Fruit fly (Drosophila melanogaster) whole organism, embryonic: ENCODE measurements around the gene CG44428.

ENCODE experiments used
- Atf-2 ChIP-seq: fragments of 200-800 bp; sonication (Bioruptor generic); optimal IDR thresholded peaks from 2 replicates; lab custom pipeline; 2016; ENCODE audit warnings: missing biosample characterization, missing genetic modification characterization
- C15 ChIP-seq: fragments of 200-800 bp; sonication (Bioruptor generic); IDR thresholded peaks from 3 replicates; pipeline ENCODE4 v1.3.6; 2022; ENCODE audit warnings: missing biosample characterization, missing genetic modification characterization
- CG11093 ChIP-seq: fragments of 200-800 bp; sonication (Bioruptor generic); IDR thresholded peaks from 3 replicates; pipeline ENCODE4 v1.3.6; 2022; ENCODE audit warnings: missing biosample characterization, missing genetic modification characterization
- CG11247 ChIP-seq: fragments of 200-800 bp; sonication (Bioruptor generic); IDR thresholded peaks from 2 replicates; pipeline ENCODE4 v1.3.6; 2022; ENCODE audit warnings: missing biosample characterization, missing genetic modification characterization
- CG11398 ChIP-seq: fragments of 200-800 bp; sonication (Bioruptor generic); optimal IDR thresholded peaks from 2 replicates; lab custom pipeline; 2016; ENCODE audit warnings: missing biosample characterization, missing genetic modification characterization
- CG12659 ChIP-seq: fragments of 200-800 bp; sonication (Bioruptor generic); optimal IDR thresholded peaks from 3 replicates; lab custom pipeline; 2017; ENCODE audit warnings: mild to moderate bottlenecking, missing biosample characterization, missing genetic modification reagents, missing genetic modification characterization
- CG12744 ChIP-seq: fragments of 200-800 bp; sonication (Bioruptor generic); optimal IDR thresholded peaks from 2 replicates; lab custom pipeline; 2016; ENCODE audit warnings: missing biosample characterization, missing genetic modification characterization
- CG13775 ChIP-seq: fragments of 200-800 bp; sonication (Bioruptor generic); optimal IDR thresholded peaks from 3 replicates; lab custom pipeline; 2017; ENCODE audit warnings: missing biosample characterization, mild to moderate bottlenecking, missing genetic modification characterization
- CG15011 ChIP-seq: fragments of 200-800 bp; sonication (Bioruptor generic); optimal IDR thresholded peaks from 3 replicates; lab custom pipeline; 2018; ENCODE audit warnings: missing biosample characterization, mild to moderate bottlenecking, missing genetic modification characterization
- CG15514 ChIP-seq: fragments of 200-800 bp; sonication (Bioruptor generic); optimal IDR thresholded peaks from 3 replicates; lab custom pipeline; 2017; ENCODE audit warnings: missing biosample characterization, missing genetic modification characterization, mild to moderate bottlenecking, moderate library complexity, missing genetic modification reagents
- CG18011 ChIP-seq: fragments of 200-800 bp; sonication (Bioruptor generic); optimal IDR thresholded peaks from 2 replicates; lab custom pipeline; 2017; ENCODE audit warnings: missing biosample characterization, missing genetic modification characterization, mild to moderate bottlenecking, moderate library complexity, missing genotype
- CG2202 ChIP-seq: fragments of 200-800 bp; sonication (Bioruptor generic); optimal IDR thresholded peaks from 2 replicates; lab custom pipeline; 2018; ENCODE audit warnings: missing biosample characterization, mild to moderate bottlenecking, missing genetic modification characterization
- CG2889 ChIP-seq: fragments of 200-800 bp; sonication (Bioruptor generic); IDR thresholded peaks from 3 replicates; pipeline ENCODE4 v1.3.6; 2022; ENCODE audit warnings: missing biosample characterization, missing genetic modification characterization
- CG30020 ChIP-seq: fragments of 200-800 bp; optimal IDR thresholded peaks from 2 replicates; lab custom pipeline; 2019; ENCODE audit warnings: missing biosample characterization, mild to moderate bottlenecking, missing genetic modification characterization, moderate library complexity
- CG30403 ChIP-seq: fragments of 200-800 bp; sonication (Bioruptor generic); optimal IDR thresholded peaks from 3 replicates; lab custom pipeline; 2016; ENCODE audit warnings: missing biosample characterization, missing genetic modification characterization
- CG3281 ChIP-seq: fragments of 200-800 bp; sonication (Bioruptor generic); optimal IDR thresholded peaks from 3 replicates; lab custom pipeline; 2017; ENCODE audit warnings: missing biosample characterization, mild to moderate bottlenecking, missing genetic modification characterization
- CG3407 ChIP-seq: fragments of 200-800 bp; sonication (Bioruptor generic); optimal IDR thresholded peaks from 2 replicates; lab custom pipeline; 2018; ENCODE audit warnings: missing biosample characterization, mild to moderate bottlenecking, missing genetic modification characterization
- CG34224 ChIP-seq: fragments of 200-800 bp; sonication (Bioruptor generic); IDR thresholded peaks from 3 replicates; pipeline ENCODE4 v1.3.6; 2022; ENCODE audit warnings: missing biosample characterization, missing genetic modification characterization; ENCODE audit not compliant: partially characterized antibody
- CG3847 ChIP-seq: fragments of 200-800 bp; sonication (Bioruptor generic); IDR thresholded peaks from 2 replicates; pipeline ENCODE4 v1.3.6; 2022; ENCODE audit warnings: missing biosample characterization, missing genetic modification characterization
- CG3995 ChIP-seq: fragments of 200-800 bp; sonication (Bioruptor generic); optimal IDR thresholded peaks from 3 replicates; lab custom pipeline; 2016; ENCODE audit warnings: missing biosample characterization, missing genetic modification characterization
- CG4282 ChIP-seq: fragments of 200-800 bp; sonication (Bioruptor generic); optimal IDR thresholded peaks from 2 replicates; lab custom pipeline; 2016; ENCODE audit warnings: missing biosample characterization, missing genetic modification characterization
- CG4617 ChIP-seq: fragments of 200-800 bp; sonication (Bioruptor generic); optimal IDR thresholded peaks from 3 replicates; lab custom pipeline; 2016; ENCODE audit warnings: missing biosample characterization, missing genetic modification characterization, borderline replicate concordance
- CG5245 ChIP-seq: fragments of 200-800 bp; sonication (Bioruptor generic); optimal IDR thresholded peaks from 3 replicates; lab custom pipeline; 2016; ENCODE audit warnings: missing biosample characterization, missing genetic modification characterization
- CG8388 ChIP-seq: fragments of 200-800 bp; sonication (Bioruptor generic); optimal IDR thresholded peaks from 2 replicates; lab custom pipeline; 2019; ENCODE audit warnings: missing biosample characterization, mild to moderate bottlenecking, missing genetic modification characterization, moderate library complexity
- CG8944 ChIP-seq: fragments of 200-800 bp; sonication (Bioruptor generic); optimal IDR thresholded peaks from 3 replicates; lab custom pipeline; 2016; ENCODE audit warnings: missing biosample characterization, missing genetic modification characterization
- CG9817 ChIP-seq: fragments of 200-800 bp; sonication (Bioruptor generic); optimal IDR thresholded peaks from 2 replicates; lab custom pipeline; 2018; ENCODE audit warnings: missing biosample characterization, mild to moderate bottlenecking, missing genetic modification characterization, moderate library complexity
- D ChIP-seq, 2 experiments: fragments of 200-800 bp in 1 of 2; fragments of >200 bp in 1 of 2; sonication (Bioruptor generic) in 1 of 2; optimal IDR thresholded peaks; 2 replicates in 1 of 2; 3 replicates in 1 of 2; lab custom pipeline; 2017; ENCODE audit warnings: mild to moderate bottlenecking in 1 of 2, missing biosample characterization in 1 of 2, missing genetic modification characterization in 1 of 2, missing genetic modification reagents in 1 of 2
- Dfd ChIP-seq, 2 experiments: fragments of >200 bp; optimal IDR thresholded peaks; 2 replicates each; lab custom pipeline; 2017; ENCODE audit warnings: missing biosample characterization in 2 of 2, missing genetic modification characterization in 2 of 2
- E2f2 ChIP-seq: fragments of 200-800 bp; sonication (Bioruptor generic); IDR thresholded peaks from 2 replicates; pipeline ENCODE4 v1.3.6; 2022; ENCODE audit warnings: missing biosample characterization, missing genetic modification characterization
- Fer1 ChIP-seq: fragments of 200-800 bp; sonication (Bioruptor generic); optimal IDR thresholded peaks from 2 replicates; lab custom pipeline; 2017; ENCODE audit warnings: missing biosample characterization, mild to moderate bottlenecking, missing genetic modification characterization
- HLH54F ChIP-seq: fragments of 200-800 bp; sonication (Bioruptor generic); optimal IDR thresholded peaks from 3 replicates; lab custom pipeline; 2016; ENCODE audit warnings: missing biosample characterization, missing genetic modification characterization
- Hsf ChIP-seq: fragments of 200-800 bp; sonication (Bioruptor generic); optimal IDR thresholded peaks from 3 replicates; lab custom pipeline; 2016; ENCODE audit warnings: missing biosample characterization, missing genetic modification characterization
- Nf-YB ChIP-seq: fragments of 200-800 bp; sonication (Bioruptor generic); optimal IDR thresholded peaks from 3 replicates; lab custom pipeline; 2019; ENCODE audit warnings: missing biosample characterization, mild to moderate bottlenecking, missing genetic modification characterization, moderate library complexity
- aop ChIP-seq: fragments of 200-800 bp; sonication (Bioruptor generic); IDR thresholded peaks from 2 replicates; pipeline ENCODE4 v1.3.6; 2022; ENCODE audit warnings: missing biosample characterization, missing genetic modification characterization
- chinmo ChIP-seq: fragments of 200-800 bp; sonication (Bioruptor generic); IDR thresholded peaks from 4 replicates; pipeline ENCODE4 v1.3.6; 2022; ENCODE audit warnings: missing biosample characterization, missing genetic modification characterization; ENCODE audit not compliant: partially characterized antibody
- crp ChIP-seq, 2 experiments: fragments of 200-800 bp; sonication (Bioruptor generic); optimal IDR thresholded peaks; 2 replicates in 1 of 2; 3 replicates in 1 of 2; lab custom pipeline; 2017; ENCODE audit warnings: missing biosample characterization in 2 of 2, missing genetic modification characterization in 2 of 2, mild to moderate bottlenecking in 1 of 2, moderate library complexity in 1 of 2
- cwo ChIP-seq: fragments of 200-800 bp; sonication (Bioruptor generic); optimal IDR thresholded peaks from 3 replicates; lab custom pipeline; 2017; ENCODE audit warnings: missing biosample characterization, missing genetic modification characterization, mild to moderate bottlenecking, moderate library complexity, missing genetic modification reagents
- dm ChIP-seq: fragments of 200-800 bp; sonication (Bioruptor generic); optimal IDR thresholded peaks from 3 replicates; lab custom pipeline; 2016; ENCODE audit warnings: missing biosample characterization, missing genetic modification characterization
- dmrt11E ChIP-seq: fragments of 200-800 bp; sonication (Bioruptor generic); optimal IDR thresholded peaks from 3 replicates; lab custom pipeline; 2018; ENCODE audit warnings: missing biosample characterization, mild to moderate bottlenecking, missing genetic modification characterization, moderate library complexity
- gcm2 ChIP-seq: fragments of 200-800 bp; sonication (Bioruptor generic); optimal IDR thresholded peaks from 2 replicates; lab custom pipeline; 2016; ENCODE audit warnings: missing biosample characterization, missing genetic modification characterization
- hth ChIP-seq: fragments of >200 bp; optimal IDR thresholded peaks from 2 replicates; lab custom pipeline; 2017; ENCODE audit warnings: inconsistent platforms
- ind ChIP-seq: fragments of 200-800 bp; sonication (Bioruptor generic); optimal IDR thresholded peaks from 3 replicates; lab custom pipeline; 2016; ENCODE audit warnings: missing biosample characterization, missing genetic modification characterization
- lab ChIP-seq: fragments of 200-800 bp; sonication (Bioruptor generic); optimal IDR thresholded peaks from 3 replicates; lab custom pipeline; 2017; ENCODE audit warnings: missing biosample characterization, missing genetic modification characterization, mild to moderate bottlenecking, moderate library complexity, missing genetic modification reagents
- mirr ChIP-seq: fragments of 200-800 bp; sonication (Bioruptor generic); optimal IDR thresholded peaks from 3 replicates; lab custom pipeline; 2018; ENCODE audit warnings: missing biosample characterization, mild to moderate bottlenecking, missing genetic modification characterization
- nerfin-2 ChIP-seq: fragments of 200-800 bp; sonication (Bioruptor generic); IDR thresholded peaks from 2 replicates; pipeline ENCODE4 v1.3.6; 2022; ENCODE audit warnings: missing biosample characterization, missing genetic modification characterization; ENCODE audit not compliant: partially characterized antibody
- nom ChIP-seq: fragments of 200-800 bp; sonication (Bioruptor generic); optimal IDR thresholded peaks from 2 replicates; lab custom pipeline; 2017; ENCODE audit warnings: missing biosample characterization, missing genetic modification characterization, mild to moderate bottlenecking, moderate library complexity, missing genetic modification reagents
- peb ChIP-seq: fragments of 200-800 bp; sonication (Bioruptor generic); IDR thresholded peaks from 2 replicates; pipeline ENCODE4 v1.3.6; 2022; ENCODE audit warnings: missing biosample characterization, missing genetic modification characterization
- stwl ChIP-seq: fragments of 200-800 bp; sonication (Bioruptor generic); optimal IDR thresholded peaks from 3 replicates; lab custom pipeline; 2018; ENCODE audit warnings: missing biosample characterization, mild to moderate bottlenecking, missing genetic modification characterization, moderate library complexity
- tgo ChIP-seq: fragments of 200-800 bp; sonication (Bioruptor generic); IDR thresholded peaks from 3 replicates; pipeline ENCODE4 v1.3.6; 2022; ENCODE audit warnings: missing biosample characterization, missing genetic modification characterization
- tna ChIP-seq: fragments of 200-800 bp; sonication (Bioruptor generic); IDR thresholded peaks from 2 replicates; pipeline ENCODE4 v1.3.6; 2022; ENCODE audit warnings: missing biosample characterization, missing genetic modification characterization; ENCODE audit not compliant: partially characterized antibody

Gene CG44428

DNA sequence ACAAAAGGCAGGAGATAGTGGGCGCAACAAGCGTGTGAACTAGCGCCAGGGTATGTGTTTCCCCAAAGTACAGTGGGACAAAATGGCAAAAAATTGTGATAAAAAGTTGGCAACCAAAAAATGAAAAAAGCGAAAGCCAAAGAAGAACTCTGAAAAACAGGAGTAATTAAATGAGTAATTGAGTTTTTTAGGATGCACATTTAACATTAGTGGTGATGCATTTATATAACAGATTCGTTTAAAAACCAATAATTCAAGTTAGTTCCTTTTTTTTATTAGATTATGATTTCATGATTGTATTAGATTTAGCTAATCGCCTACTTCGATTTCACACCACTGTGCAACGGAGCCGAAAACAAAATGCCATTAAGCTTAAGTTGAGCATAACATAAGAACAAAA, 42.3 kb upstream of the CG44428 start (continued):
- TF ChIP-seq CG11398 (GFP tag; lab: Kevin White, UChicago) (no peak), CG4282 (GFP tag; lab: Kevin White, UChicago) (no peak), CG8944 (GFP tag; lab: Kevin White, UChicago) (peak; percentile 57), dm (GFP tag; lab: Kevin White, UChicago) (no peak), CG12659 (GFP tag; lab: Kevin White, UChicago) (peak; percentile 18), HLH54F (GFP tag; lab: Kevin White, UChicago) (peak; percentile 28), cwo (peak; percentile 24), nom (GFP tag; lab: Kevin White, UChicago) (no peak), C15 (GFP tag; lab: Robert Waterston, UW) (no peak), CG30020 (tag; lab: Kevin White, UChicago) (no peak), Atf-2 (peak; percentile 54), CG12744 (no peak), CG15011 (GFP tag; lab: Kevin White, UChicago) (peak; percentile 22), chinmo (GFP tag; lab: Robert Waterston, UW) (no peak), CG5245 (GFP tag; lab: Kevin White, UChicago) (peak; percentile 43), E2f2 (no peak), aop (GFP tag; lab: Robert Waterston, UW) (no peak), tgo (GFP tag; lab: Robert Waterston, UW) (peak; percentile 44; the same call in 2 of the 3 replicates), CG15514 (peak; percentile 35), D (optimal IDR thresholded peaks at IDR 0.05; lab: Kevin White, UChicago) (no peak), D (GFP tag; optimal IDR thresholded peaks at IDR 0.05; lab: Kevin White, UChicago) (peak; percentile 71), CG3407 (GFP tag; lab: Kevin White, UChicago) (peak; percentile 5), Dfd (GFP tag; optimal IDR thresholded peaks at IDR 0.05; lab: Kevin White, UChicago) (peak in 1 of 2 experiments; percentile 17), CG3281 (peak; percentile 58), CG9817 (peak; percentile 10), CG11247 (GFP tag; lab: Robert Waterston, UW) (no peak), peb (GFP tag; lab: Robert Waterston, UW) (no peak), lab (GFP tag; lab: Kevin White, UChicago) (peak; percentile 58), CG13775 (GFP tag; lab: Kevin White, UChicago) (peak; percentile 20), CG30403 (peak; percentile 64), dmrt11E (tag; lab: Kevin White, UChicago) (peak; percentile 53), CG3995 (GFP tag; lab: Kevin White, UChicago) (no peak), CG4617 (GFP tag; lab: Kevin White, UChicago) (no peak), hth (lab: Kevin White, UChicago) (no peak), CG3847 (GFP tag; lab: Robert Waterston, UW) (peak; percentile 32; the same call in 1 of the 2 replicates), CG2202 (tag; lab: Kevin White, UChicago) (no peak), stwl (tag; lab: Kevin White, UChicago) (no peak), gcm2 (GFP tag; lab: Kevin White, UChicago) (no peak), CG34224 (no peak), ind (peak; percentile 49), Hsf (GFP tag; lab: Kevin White, UChicago) (peak; percentile 59), Fer1 (GFP tag; lab: Kevin White, UChicago) (peak; percentile 70), CG8388 (peak; percentile 68), crp (GFP tag; optimal IDR thresholded peaks at IDR 0.05; lab: Kevin White, UChicago) (no peak), tna (GFP tag; lab: Robert Waterston, UW) (no peak), CG2889 (GFP tag; lab: Robert Waterston, UW) (0 out of 3 replicates have a peak, but pooled peaks have one; percentile 9), nerfin-2 (GFP tag; lab: Robert Waterston, UW) (no peak), Nf-YB (GFP tag; lab: Kevin White, UChicago) (peak; percentile 18), CG11093 (GFP tag; lab: Robert Waterston, UW) (no peak), CG18011 (no peak), mirr (GFP tag; lab: Kevin White, UChicago) (no peak)
